Worm (Caenorhabditis elegans): ENCODE results near the gene szy-2.

- TF ChIP-seq ref-1 (GFP tag; conservative IDR thresholded peaks at IDR 0.05), result no peak
- no peak for TF ChIP-seq flt-1 (GFP tag; IDR thresholded peaks at IDR 0.05)
- no peak for TF ChIP-seq ztf-29 (GFP tag; IDR thresholded peaks at IDR 0.05)
- TF ChIP-seq cog-1 (tag; optimal IDR thresholded peaks at IDR 0.05), result no peak
- TF ChIP-seq tab-1 (GFP tag; IDR thresholded peaks at IDR 0.05), result no peak
- no peak for TF ChIP-seq klf-2 (GFP tag; conservative IDR thresholded peaks at IDR 0.05)
Measured at ce11 chrIII:5404998-5405397, 33.9 kb upstream of the szy-2 start.
